Worm (Caenorhabditis elegans): ENCODE results near the gene kcnl-4.

kcnl-4 gene

ce11 chrV:14559312-14559711 lies 28.4 kb downstream of the kcnl-4 start, which contains the start of gene srt-32:
srt-32 (plus strand) TSS chrV:14559612.
- TF ChIP-seq egrh-3 (GFP tag; IDR thresholded peaks at IDR 0.05) = no peak
- no peak for TF ChIP-seq sptf-2 (GFP tag; optimal IDR thresholded peaks at IDR 0.05)
- TF ChIP-seq bed-1 (GFP tag; IDR thresholded peaks at IDR 0.05) = no peak
- no peak for TF ChIP-seq nfya-2 (GFP tag; IDR thresholded peaks at IDR 0.05)
- TF ChIP-seq ekl-4 (GFP tag; IDR thresholded peaks at IDR 0.05) = no peak
- TF ChIP-seq ztf-26 (tag; optimal IDR thresholded peaks at IDR 0.05) = no peak
- no peak for TF ChIP-seq nhr-120 (GFP tag; IDR thresholded peaks at IDR 0.05)

DNA sequence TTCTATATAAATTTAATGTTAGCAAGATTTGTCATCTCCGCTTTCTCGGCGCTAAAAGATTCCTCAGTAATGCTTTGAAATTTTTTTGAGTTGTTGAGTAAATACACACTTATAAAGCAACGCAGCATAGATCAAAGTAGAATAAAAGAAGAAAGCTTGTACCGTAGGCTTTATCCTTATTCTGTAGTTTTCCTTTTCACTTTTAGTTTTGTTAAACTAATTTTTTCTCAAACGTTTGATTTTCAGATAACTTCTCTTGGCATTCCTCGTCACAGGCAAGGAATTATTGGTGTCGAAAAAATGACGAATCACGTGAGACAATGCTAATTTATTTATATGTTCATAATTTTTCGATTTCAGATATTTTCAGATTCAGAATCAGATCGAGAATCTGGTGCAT lies 31.7 kb downstream of the kcnl-4 start, which contains the start of gene C53A5.11:
C53A5.11 (plus strand) TSS at position 301 of the 400 bp plus-strand sequence.
- no peak for TF ChIP-seq unc-62 (GFP tag; optimal IDR thresholded peaks at IDR 0.05)
- TF ChIP-seq C17E4.6 (GFP tag; IDR thresholded peaks at IDR 0.05) = no peak
- TF ChIP-seq mel-28 (tag; optimal IDR thresholded peaks at IDR 0.05; ENCODE audit: borderline replicate concordance) = no peak
- no peak for TF ChIP-seq snpc-4 (GFP tag; optimal IDR thresholded peaks at IDR 0.05)
- no peak for TF ChIP-seq snpc-4 (tag; optimal IDR thresholded peaks at IDR 0.05)
- TF ChIP-seq madf-3 (GFP tag; IDR thresholded peaks at IDR 0.05) = no peak
- no peak for TF ChIP-seq lir-1 (GFP tag; conservative IDR thresholded peaks at IDR 0.05)
- no peak for TF ChIP-seq die-1 (tag; optimal IDR thresholded peaks at IDR 0.05)
- no peak for TF ChIP-seq lag-1 (GFP tag; IDR thresholded peaks at IDR 0.05)
- TF ChIP-seq pbrm-1 (GFP tag; IDR thresholded peaks at IDR 0.05) = no peak
- TF ChIP-seq ztf-22 (GFP tag; optimal IDR thresholded peaks at IDR 0.05) = no peak
- TF ChIP-seq nfyb-1 (GFP tag; IDR thresholded peaks at IDR 0.05) = no peak
- TF ChIP-seq lin-35 (GFP tag; optimal IDR thresholded peaks at IDR 0.05) = no peak
- TF ChIP-seq madf-6 (GFP tag; IDR thresholded peaks at IDR 0.05) = no peak

DNA sequence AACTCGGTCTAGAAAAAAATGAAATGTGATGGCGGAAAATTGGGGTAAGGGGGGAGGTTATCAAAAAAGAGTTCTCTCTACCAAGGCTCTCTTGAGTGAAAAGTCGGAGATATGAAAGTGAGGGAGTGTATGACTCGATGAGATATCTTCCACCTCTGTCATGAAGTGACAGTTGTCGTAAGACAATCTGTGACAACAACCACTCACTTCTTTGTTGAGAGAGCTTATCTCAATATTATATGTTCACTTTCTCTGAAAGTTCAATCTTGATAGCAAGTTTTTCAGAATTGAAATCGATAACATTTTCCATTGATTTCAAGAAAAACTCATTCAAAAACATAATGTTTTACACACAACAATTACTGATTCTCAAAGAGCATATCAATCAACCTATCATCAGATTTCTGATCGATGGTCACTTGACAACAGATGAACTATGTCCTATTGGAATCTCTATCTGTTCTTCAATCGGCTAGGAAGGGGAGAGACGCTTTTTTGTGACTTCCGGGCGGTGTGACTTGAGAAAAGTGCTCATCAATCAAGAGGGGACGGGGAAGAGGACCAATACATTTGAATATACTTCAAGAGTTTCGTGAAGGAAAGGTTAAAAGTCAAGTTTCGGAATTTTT lies 45.9 kb downstream of the kcnl-4 start:
- no peak for TF ChIP-seq aptf-3 (GFP tag; IDR thresholded peaks at IDR 0.05)
- no peak for TF ChIP-seq sdz-38 (tag; optimal IDR thresholded peaks at IDR 0.05)
- no peak for TF ChIP-seq mcd-1 (GFP tag; IDR thresholded peaks at IDR 0.05)
- no peak for TF ChIP-seq tbx-9 (tag; optimal IDR thresholded peaks at IDR 0.05; ENCODE audit: borderline replicate concordance)
- TF ChIP-seq Y79H2A.3 (GFP tag; conservative IDR thresholded peaks at IDR 0.05) = no peak

DNA sequence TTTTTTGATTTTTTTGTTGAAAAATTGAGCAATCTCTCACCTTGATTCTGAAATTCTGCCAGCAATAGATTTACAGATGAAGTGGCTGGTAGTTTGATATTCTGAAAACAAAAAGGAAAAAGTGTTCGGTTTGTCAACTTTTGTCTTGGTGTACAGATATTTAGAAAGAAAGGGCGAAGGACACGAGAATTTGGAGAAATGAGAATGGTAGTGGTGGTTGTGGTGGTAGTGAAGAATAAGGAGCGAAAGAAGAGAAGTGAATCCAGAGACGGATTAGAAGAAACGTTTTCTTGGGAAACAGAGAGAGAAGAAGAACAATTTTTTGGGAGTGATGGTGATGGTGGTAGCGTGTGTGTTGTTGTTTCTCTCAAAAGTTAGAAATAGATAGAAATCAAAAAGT lies 48.7 kb downstream of the kcnl-4 start, which contains the start of gene gar-3:
gar-3 (minus strand) TSS at position 101 of the 400 bp plus-strand sequence.
- TF ChIP-seq ceh-58 (GFP tag; IDR thresholded peaks at IDR 0.05) (no peak), let-607 (tag; optimal IDR thresholded peaks at IDR 0.05) (no peak), atf-7 (tag; optimal IDR thresholded peaks at IDR 0.05) (no peak)

- TF ChIP-seq nhr-27 (tag; optimal IDR thresholded peaks at IDR 0.05) = no peak
- TF ChIP-seq pbrm-1 (GFP tag; IDR thresholded peaks at IDR 0.05) = no peak
- TF ChIP-seq C17E4.6 (GFP tag; IDR thresholded peaks at IDR 0.05) = no peak
- no peak for TF ChIP-seq cebp-1 (GFP tag; IDR thresholded peaks at IDR 0.05)
- TF ChIP-seq cebp-1 (tag; optimal IDR thresholded peaks at IDR 0.05) = no peak
- TF ChIP-seq hlh-12 (tag; optimal IDR thresholded peaks at IDR 0.05) = no peak
- TF ChIP-seq hsf-1 (GFP tag; IDR thresholded peaks at IDR 0.05) = no peak
- no peak for TF ChIP-seq Y56A3A.18 (GFP tag; IDR thresholded peaks at IDR 0.05)
- TF ChIP-seq aptf-2 (GFP tag; conservative IDR thresholded peaks at IDR 0.05) = no peak
- TF ChIP-seq ztf-3 (GFP tag; optimal IDR thresholded peaks at IDR 0.05) = no peak
- TF ChIP-seq D2030.7 (GFP tag; IDR thresholded peaks at IDR 0.05) = no peak
- no peak for TF ChIP-seq snpc-3.4 (tag; optimal IDR thresholded peaks at IDR 0.05)
- TF ChIP-seq rpc-1 (optimal IDR thresholded peaks at IDR 0.05) = no peak
- TF ChIP-seq rpc-1 (tag; optimal IDR thresholded peaks at IDR 0.05) = no peak
These were observed 54.4 kb downstream of the kcnl-4 start, which contains the start of gene Y40H4A.2 for ce11 chrV:14585351-14585750. Y40H4A.2 (minus strand) TSS chrV:14585451.

All from whole organism, young adult.